Worm (Caenorhabditis elegans) whole organism, midembryonic: ENCODE measurements around the gene pgl-3.

Experiments
- flt-1 ChIP-seq: fragments of 200-800 bp; sonication (Bioruptor generic); IDR thresholded peaks from 2 replicates; pipeline ENCODE4 v1.3.6; 2022; ENCODE audit warnings: missing genetic modification characterization, missing compliant biosample characterization
- med-1 ChIP-seq: sonication (generic microtip); optimal IDR thresholded peaks from 2 replicates; lab custom pipeline; 2017; ENCODE audit warnings: missing genetic modification characterization, mild to moderate bottlenecking, missing compliant biosample characterization, antibody characterized with exemption, missing genetic modification reagents; ENCODE audit not compliant: insufficient read depth
- ref-1 ChIP-seq: fragments of 200-800 bp; sonication (Bioruptor generic); conservative IDR thresholded peaks from 2 replicates; pipeline ENCODE4 v1.3.6; 2022; ENCODE audit warnings: missing genetic modification reagents, missing genetic modification characterization, missing compliant biosample characterization
- tab-1 ChIP-seq: fragments of 200-800 bp; sonication (Bioruptor generic); IDR thresholded peaks from 2 replicates; pipeline ENCODE4 v1.3.6; 2022; ENCODE audit warnings: missing genetic modification characterization, missing compliant biosample characterization
- ztf-23 ChIP-seq: fragments of 200-800 bp; sonication (Bioruptor generic); IDR thresholded peaks from 2 replicates; pipeline ENCODE4 v1.3.6; 2022; ENCODE audit warnings: missing genetic modification reagents, missing genetic modification characterization, missing compliant biosample characterization
- ztf-29 ChIP-seq: fragments of 200-800 bp; sonication (Bioruptor generic); IDR thresholded peaks from 2 replicates; pipeline ENCODE4 v1.3.6; 2022; ENCODE audit warnings: missing genetic modification reagents, missing genetic modification characterization, missing compliant biosample characterization

ce11 chrV:4719965-4720364 is 35.8 kb upstream of the pgl-3 start, which contains the start of gene prx-6:
- TF ChIP-seq flt-1 (GFP tag; lab: Robert Waterston, UW) (no peak), med-1 (GFP tag; lab: Kevin White, UChicago) (no peak), ztf-29 (GFP tag; lab: Robert Waterston, UW) (no peak), tab-1 (GFP tag; lab: Robert Waterston, UW) (no peak), ztf-23 (GFP tag; lab: Robert Waterston, UW) (no peak), ref-1 (GFP tag; lab: Robert Waterston, UW) (no peak)
